Worm (Caenorhabditis elegans): ENCODE results near the gene nas-9.

Gene nas-9

DNA sequence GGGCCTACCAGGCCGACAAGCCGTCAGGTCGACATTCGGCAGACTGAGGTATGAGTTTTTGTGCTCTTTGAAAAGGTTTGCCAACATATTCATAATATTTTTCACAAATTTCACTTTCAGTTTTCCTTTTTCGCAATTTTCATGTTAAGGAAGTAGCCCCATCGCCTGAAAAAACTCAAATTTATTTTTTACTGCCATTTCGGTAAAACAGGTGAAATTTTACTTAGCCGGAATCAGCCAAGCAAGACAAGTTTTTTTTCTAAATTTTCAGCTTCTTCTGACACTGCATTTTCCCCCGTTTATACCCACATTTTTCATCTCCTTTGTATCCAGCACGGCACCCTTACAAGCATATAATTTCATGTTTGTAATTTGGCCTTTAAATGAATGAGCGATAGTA lies 48.2 kb downstream of the nas-9 start, which contains the start of gene R02F11.11:
Gene R02F11.11 (plus strand): TSS at position 301 of the 400 bp plus-strand sequence.
- TF ChIP-seq unc-86 (tag; optimal IDR thresholded peaks at IDR 0.05) (no peak), swsn-7 (tag; optimal IDR thresholded peaks at IDR 0.05) (no peak)

ce11 chrV:4790368-4790767 lies 49.4 kb downstream of the nas-9 start, which contains the start of gene R02F11.12:
R02F11.12 (plus strand) TSS chrV:4790668.
- no peak for TF ChIP-seq blmp-1 (tag; optimal IDR thresholded peaks at IDR 0.05)

DNA sequence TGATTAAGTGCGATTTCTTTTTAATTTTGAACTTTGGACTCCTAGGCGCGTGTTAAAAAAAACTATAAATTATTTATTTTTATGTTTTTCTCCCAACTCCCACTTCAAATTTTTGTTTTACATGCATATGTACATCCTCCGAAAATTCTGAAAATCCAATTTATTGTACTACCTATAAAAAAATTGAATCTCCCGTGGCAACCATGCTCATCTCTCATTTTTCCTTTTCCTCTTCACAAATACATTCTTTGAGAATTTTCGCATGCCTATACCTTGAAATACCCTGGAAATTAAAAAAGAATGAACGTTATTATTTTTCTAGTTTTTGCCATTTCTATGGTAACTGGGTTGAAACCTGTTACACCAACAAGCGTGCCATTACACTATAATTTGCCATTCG lies 51.0 kb downstream of the nas-9 start, which contains the start of gene R02F11.10:
Gene R02F11.10 (plus strand): TSS at position 301 of the 400 bp plus-strand sequence.
- TF ChIP-seq lin-35 (GFP tag; optimal IDR thresholded peaks at IDR 0.05) (no peak), irx-1 (tag; optimal IDR thresholded peaks at IDR 0.05) (no peak), nhr-237 (tag; optimal IDR thresholded peaks at IDR 0.05) (no peak), sup-37 (GFP tag; optimal IDR thresholded peaks at IDR 0.05) (no peak), efl-1 (optimal IDR thresholded peaks at IDR 0.05) (no peak), efl-1 (GFP tag; optimal IDR thresholded peaks at IDR 0.05 in 1 of 2) (no peak), unc-86 (tag; optimal IDR thresholded peaks at IDR 0.05) (no peak), pax-3 (tag; optimal IDR thresholded peaks at IDR 0.05) (no peak), ceh-82 (tag; optimal IDR thresholded peaks at IDR 0.05) (no peak), hlh-4 (tag; optimal IDR thresholded peaks at IDR 0.05) (no peak), nhr-20 (tag; optimal IDR thresholded peaks at IDR 0.05) (no peak), nhr-12 (tag; optimal IDR thresholded peaks at IDR 0.05) (no peak), egl-27 (tag; optimal IDR thresholded peaks at IDR 0.05) (no peak), aha-1 (tag; optimal IDR thresholded peaks at IDR 0.05) (no peak), elt-2 (tag; optimal IDR thresholded peaks at IDR 0.05) (no peak), zip-4 (GFP tag; optimal IDR thresholded peaks at IDR 0.05) (no peak), zag-1 (tag; optimal IDR thresholded peaks at IDR 0.05) (no peak)

DNA sequence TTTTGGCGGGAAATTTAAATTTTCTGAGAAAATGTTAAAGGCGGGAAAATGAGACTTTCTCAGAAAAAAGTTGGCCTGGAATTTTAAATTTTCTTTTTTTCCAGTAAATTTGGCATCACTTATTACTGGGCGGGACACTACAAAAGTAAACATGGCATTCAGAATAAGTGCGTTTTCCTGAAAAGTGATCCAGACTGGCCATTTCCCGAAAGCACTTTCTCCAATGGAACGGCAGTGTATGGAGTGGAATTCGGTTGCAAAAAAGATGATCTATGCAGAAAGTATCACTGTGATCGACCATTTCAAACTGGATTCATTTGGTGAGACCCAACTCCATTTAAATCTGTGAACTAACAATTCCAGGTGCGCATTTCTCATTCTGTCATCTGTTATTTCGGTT lies 52.0 kb downstream of the nas-9 start:
- no peak for TF ChIP-seq dpl-1 (GFP tag; optimal IDR thresholded peaks at IDR 0.05)
- TF ChIP-seq lin-35 (GFP tag; optimal IDR thresholded peaks at IDR 0.05) = no peak
- TF ChIP-seq ztf-4 (tag; optimal IDR thresholded peaks at IDR 0.05) = no peak
- no peak for TF ChIP-seq efl-1 (optimal IDR thresholded peaks at IDR 0.05)
- TF ChIP-seq efl-1 (GFP tag; optimal IDR thresholded peaks at IDR 0.05 in 1 of 2) = peak in 1 of 2 experiments; percentile 87
- TF ChIP-seq ets-5 (GFP tag; IDR thresholded peaks at IDR 0.05) = no peak
- no peak for TF ChIP-seq nhr-90 (tag; optimal IDR thresholded peaks at IDR 0.05; ENCODE audit: poor library complexity)

- TF ChIP-seq C04F5.9 (tag; optimal IDR thresholded peaks at IDR 0.05) (no peak), unc-86 (tag; optimal IDR thresholded peaks at IDR 0.05) (no peak)
Measured at ce11 chrV:4787166-4787565, 52.6 kb downstream of the nas-9 start, which contains the start of gene R02F11.9. R02F11.9 (plus strand) TSS chrV:4787466.

All from whole organism, L1 larva.